Fruit fly (Drosophila melanogaster) Kc167 (cell line): ENCODE results near the gene HipHop.

ENCODE experiments used
- Myc ChIP-seq: fragments of >200 bp; optimal IDR thresholded peaks from 2 replicates; lab custom pipeline; 2017; ENCODE audit warnings: missing external identifiers
- Sin3A ChIP-seq: fragments of >200 bp; optimal IDR thresholded peaks from 2 replicates; lab custom pipeline; 2018; ENCODE audit warnings: missing external identifiers
- h ChIP-seq: fragments of >200 bp; optimal IDR thresholded peaks from 3 replicates; lab custom pipeline; 2018; ENCODE audit warnings: missing external identifiers
- insv ChIP-seq: fragments of >200 bp; optimal IDR thresholded peaks from 3 replicates; lab custom pipeline; 2018; ENCODE audit warnings: missing external identifiers
- psq ChIP-seq: fragments of >200 bp; optimal IDR thresholded peaks from 2 replicates; lab custom pipeline; 2017; ENCODE audit warnings: missing external identifiers
- ttk ChIP-seq: sonication (Bioruptor generic); optimal IDR thresholded peaks from 2 replicates; lab custom pipeline; 2017; ENCODE audit warnings: missing external identifiers

dm6 chr3L:18822450-18823220 is 1.7 kb downstream of the HipHop start, which contains the start of gene Cat:
- TF ChIP-seq Sin3A (lab: Kevin White, UChicago) (no peak), psq (lab: Kevin White, UChicago) (no peak), insv (lab: Kevin White, UChicago) (no peak), h (lab: Kevin White, UChicago) (no peak), Myc (lab: Kevin White, UChicago) (no peak), ttk (lab: Kevin White, UChicago) (no peak)
